Fruit fly (Drosophila melanogaster) whole organism, embryonic: ENCODE measurements around the gene Alg2.

Experiments used
- Atf-2 ChIP-seq: fragments of 200-800 bp; sonication (Bioruptor generic); optimal IDR thresholded peaks from 2 replicates; lab custom pipeline; 2016; ENCODE audit warnings: missing biosample characterization, missing genetic modification characterization
- Blimp-1 ChIP-seq: fragments of 200-800 bp; sonication (Bioruptor generic); optimal IDR thresholded peaks from 3 replicates; lab custom pipeline; 2018; ENCODE audit warnings: missing biosample characterization, missing genetic modification characterization, mild to moderate bottlenecking, moderate library complexity, missing genetic modification reagents
- CG10267 ChIP-seq: fragments of 200-800 bp; sonication (Bioruptor generic); optimal IDR thresholded peaks from 2 replicates; lab custom pipeline; 2018; ENCODE audit warnings: missing biosample characterization, mild to moderate bottlenecking, missing genetic modification characterization, moderate library complexity
- CG11560 ChIP-seq: fragments of 200-800 bp; sonication (Bioruptor generic); IDR thresholded peaks from 3 replicates; pipeline ENCODE4 v1.3.6; 2022; ENCODE audit warnings: missing biosample characterization, missing genetic modification characterization
- CG12942 ChIP-seq: fragments of 200-800 bp; sonication (Bioruptor generic); optimal IDR thresholded peaks from 3 replicates; lab custom pipeline; 2016; ENCODE audit warnings: missing biosample characterization, missing genetic modification characterization
- CG13624 ChIP-seq: fragments of 200-800 bp; sonication (Bioruptor generic); optimal IDR thresholded peaks from 2 replicates; lab custom pipeline; 2016; ENCODE audit warnings: missing biosample characterization, missing genetic modification characterization
- CG14441 ChIP-seq: fragments of 200-800 bp; sonication (Bioruptor generic); IDR thresholded peaks from 2 replicates; pipeline ENCODE4 v1.3.6; 2022; ENCODE audit warnings: missing biosample characterization, missing genetic modification characterization
- CG16779 ChIP-seq: fragments of 200-800 bp; sonication (Bioruptor generic); IDR thresholded peaks from 2 replicates; pipeline ENCODE4 v1.3.6; 2022; ENCODE audit warnings: missing biosample characterization, missing genetic modification characterization
- CG18619 ChIP-seq: fragments of 200-800 bp; sonication (Bioruptor generic); optimal IDR thresholded peaks from 3 replicates; lab custom pipeline; 2017; ENCODE audit warnings: missing biosample characterization, mild to moderate bottlenecking, missing genetic modification characterization
- CG2116 ChIP-seq: fragments of 200-800 bp; sonication (Bioruptor generic); optimal IDR thresholded peaks from 3 replicates; lab custom pipeline; 2018; ENCODE audit warnings: missing biosample characterization, mild to moderate bottlenecking, missing genetic modification characterization
- CG31388 ChIP-seq: fragments of 200-800 bp; sonication (Bioruptor generic); optimal IDR thresholded peaks from 2 replicates; lab custom pipeline; 2016; ENCODE audit warnings: missing biosample characterization, missing genetic modification characterization
- CG32767 ChIP-seq: fragments of 200-800 bp; sonication (Bioruptor generic); IDR thresholded peaks from 2 replicates; pipeline ENCODE4 v1.3.6; 2022; ENCODE audit warnings: missing biosample characterization, missing genetic modification characterization
- CG32772 ChIP-seq: fragments of 200-800 bp; sonication (Bioruptor generic); IDR thresholded peaks from 2 replicates; pipeline ENCODE4 v1.3.6; 2022; ENCODE audit warnings: missing biosample characterization, missing genetic modification characterization
- CG42726 ChIP-seq: fragments of 200-800 bp; sonication (Bioruptor generic); IDR thresholded peaks from 2 replicates; pipeline ENCODE4 v1.3.6; 2022; ENCODE audit warnings: missing biosample characterization, missing genetic modification characterization; ENCODE audit not compliant: partially characterized antibody
- CG5953 ChIP-seq: fragments of 200-800 bp; sonication (Bioruptor generic); IDR thresholded peaks from 2 replicates; pipeline ENCODE4 v1.3.6; 2022; ENCODE audit warnings: missing biosample characterization, missing genetic modification characterization
- CG6689 ChIP-seq: fragments of 200-800 bp; sonication (Bioruptor generic); IDR thresholded peaks from 2 replicates; pipeline ENCODE4 v1.3.6; 2022; ENCODE audit warnings: missing biosample characterization, missing genetic modification characterization
- CG7271 ChIP-seq: fragments of 200-800 bp; sonication (Bioruptor generic); optimal IDR thresholded peaks from 2 replicates; lab custom pipeline; 2018; ENCODE audit warnings: missing biosample characterization, mild to moderate bottlenecking, missing genetic modification characterization, moderate library complexity
- CG7372 ChIP-seq: fragments of 200-800 bp; sonication (Bioruptor generic); IDR thresholded peaks from 2 replicates; pipeline ENCODE4 v1.3.6; 2022; ENCODE audit warnings: missing biosample characterization, missing genetic modification characterization
- CG7839 ChIP-seq: fragments of 200-800 bp; sonication (Bioruptor generic); optimal IDR thresholded peaks from 3 replicates; lab custom pipeline; 2018; ENCODE audit warnings: missing biosample characterization, mild to moderate bottlenecking, missing genetic modification characterization, moderate library complexity
- CG9932 ChIP-seq: fragments of 200-800 bp; sonication (Bioruptor generic); IDR thresholded peaks from 2 replicates; pipeline ENCODE4 v1.3.6; 2022; ENCODE audit warnings: missing biosample characterization, missing genetic modification characterization
- Dref ChIP-seq: fragments of 200-800 bp; sonication (Bioruptor generic); IDR thresholded peaks from 2 replicates; pipeline ENCODE4 v1.3.6; 2022; ENCODE audit warnings: missing biosample characterization, missing genetic modification characterization
- Fer3 ChIP-seq: fragments of 200-800 bp; sonication (Bioruptor generic); optimal IDR thresholded peaks from 2 replicates; lab custom pipeline; 2018; ENCODE audit warnings: missing biosample characterization, mild to moderate bottlenecking, missing genetic modification characterization, moderate library complexity
- Hr3 ChIP-seq: fragments of 200-800 bp; sonication (Bioruptor generic); optimal IDR thresholded peaks from 3 replicates; lab custom pipeline; 2016; ENCODE audit warnings: missing biosample characterization, missing genetic modification characterization
- Jarid2 ChIP-seq: fragments of 200-800 bp; sonication (Bioruptor generic); optimal IDR thresholded peaks from 3 replicates; lab custom pipeline; 2017; ENCODE audit warnings: mild to moderate bottlenecking, missing biosample characterization, missing genetic modification reagents, missing genetic modification characterization
- Lhr ChIP-seq: fragments of 200-800 bp; sonication (Bioruptor generic); optimal IDR thresholded peaks from 3 replicates; lab custom pipeline; 2017; ENCODE audit warnings: mild to moderate bottlenecking, missing biosample characterization, missing genetic modification reagents, missing genetic modification characterization
- Lim3 ChIP-seq: fragments of 200-800 bp; sonication (Bioruptor generic); IDR thresholded peaks from 2 replicates; pipeline ENCODE4 v1.3.6; 2022; ENCODE audit warnings: missing biosample characterization, missing genetic modification characterization
- MTF-1 ChIP-seq: fragments of 200-800 bp; sonication (Bioruptor generic); optimal IDR thresholded peaks from 2 replicates; lab custom pipeline; 2018; ENCODE audit warnings: missing biosample characterization, mild to moderate bottlenecking, missing genetic modification characterization, borderline replicate concordance
- Sox100B ChIP-seq: fragments of 200-800 bp; sonication (Bioruptor generic); optimal IDR thresholded peaks from 3 replicates; lab custom pipeline; 2018; ENCODE audit warnings: missing biosample characterization, mild to moderate bottlenecking, missing genetic modification characterization
- Trl ChIP-seq, 3 experiments: fragments of >200 bp in 2 of 3; fragments of 200-800 bp in 1 of 3; sonication (Bioruptor generic) in 1 of 3; optimal IDR thresholded peaks; 2 replicates in 1 of 3; 3 replicates in 2 of 3; lab custom pipeline; 2016 to 2017; ENCODE audit warnings: missing biosample characterization in 1 of 3, missing genetic modification characterization in 1 of 3
- abd-A ChIP-seq: fragments of 200-800 bp; sonication (Bioruptor generic); optimal IDR thresholded peaks from 3 replicates; lab custom pipeline; 2019; ENCODE audit warnings: missing biosample characterization, mild to moderate bottlenecking, missing genetic modification characterization, moderate library complexity
- br ChIP-seq: fragments of >200 bp; optimal IDR thresholded peaks from 2 replicates; lab custom pipeline; 2017
- bsh ChIP-seq, 2 experiments: fragments of 200-800 bp; sonication (Bioruptor generic); optimal IDR thresholded peaks; 2 replicates each; lab custom pipeline; 2017 to 2018; ENCODE audit warnings: mild to moderate bottlenecking in 2 of 2, missing biosample characterization in 2 of 2, missing genetic modification characterization in 2 of 2, moderate library complexity in 1 of 2
- cad ChIP-seq: fragments of >200 bp; optimal IDR thresholded peaks from 2 replicates; lab custom pipeline; 2017; ENCODE audit warnings: missing biosample characterization, missing genetic modification characterization
- chm ChIP-seq: fragments of 200-800 bp; sonication (Bioruptor generic); IDR thresholded peaks from 2 replicates; pipeline ENCODE4 v1.3.6; 2022; ENCODE audit warnings: missing biosample characterization, missing genetic modification characterization
- da ChIP-seq: fragments of 200-800 bp; sonication (Bioruptor generic); optimal IDR thresholded peaks from 2 replicates; lab custom pipeline; 2016; ENCODE audit warnings: missing biosample characterization, missing genetic modification characterization
- exex ChIP-seq: fragments of 200-800 bp; sonication (Bioruptor generic); optimal IDR thresholded peaks from 4 replicates; lab custom pipeline; 2018; ENCODE audit warnings: missing biosample characterization, mild to moderate bottlenecking, missing genetic modification characterization, moderate library complexity
- eyg ChIP-seq: fragments of 200-800 bp; sonication (Bioruptor generic); optimal IDR thresholded peaks from 3 replicates; lab custom pipeline; 2016; ENCODE audit warnings: missing biosample characterization, missing genetic modification characterization
- gem ChIP-seq: fragments of 200-800 bp; sonication (Bioruptor generic); optimal IDR thresholded peaks from 2 replicates; lab custom pipeline; 2019; ENCODE audit warnings: missing biosample characterization, mild to moderate bottlenecking, missing genetic modification characterization, moderate library complexity
- gro ChIP-seq: fragments of 200-800 bp; sonication (Bioruptor generic); optimal IDR thresholded peaks from 2 replicates; lab custom pipeline; 2016; ENCODE audit warnings: missing biosample characterization, missing genetic modification characterization
- hth ChIP-seq: fragments of >200 bp; optimal IDR thresholded peaks from 2 replicates; lab custom pipeline; 2017; ENCODE audit warnings: inconsistent platforms
- jigr1 ChIP-seq: fragments of 200-800 bp; sonication (Bioruptor generic); IDR thresholded peaks from 3 replicates; pipeline ENCODE4 v1.3.6; 2022; ENCODE audit warnings: missing biosample characterization, missing genetic modification characterization
- lab ChIP-seq: fragments of 200-800 bp; sonication (Bioruptor generic); optimal IDR thresholded peaks from 3 replicates; lab custom pipeline; 2017; ENCODE audit warnings: missing biosample characterization, missing genetic modification characterization, mild to moderate bottlenecking, moderate library complexity, missing genetic modification reagents
- onecut ChIP-seq: fragments of 200-800 bp; sonication (Bioruptor generic); IDR thresholded peaks from 2 replicates; pipeline ENCODE4 v1.3.6; 2022; ENCODE audit warnings: missing biosample characterization, missing genetic modification characterization
- row ChIP-seq: fragments of 200-800 bp; sonication (Bioruptor generic); IDR thresholded peaks from 3 replicates; pipeline ENCODE4 v1.3.6; 2022; ENCODE audit warnings: missing biosample characterization, missing genetic modification characterization
- sima ChIP-seq: fragments of 200-800 bp; sonication (Bioruptor generic); optimal IDR thresholded peaks from 2 replicates; lab custom pipeline; 2016; ENCODE audit warnings: missing biosample characterization, missing genetic modification characterization
- tna ChIP-seq: fragments of 200-800 bp; sonication (Bioruptor generic); IDR thresholded peaks from 2 replicates; pipeline ENCODE4 v1.3.6; 2022; ENCODE audit warnings: missing biosample characterization, missing genetic modification characterization; ENCODE audit not compliant: partially characterized antibody
- usp ChIP-seq: fragments of >200 bp; optimal IDR thresholded peaks from 2 replicates; lab custom pipeline; 2017; ENCODE audit warnings: missing biosample characterization, missing genetic modification characterization
- vnd ChIP-seq: fragments of 200-800 bp; sonication (Bioruptor generic); IDR thresholded peaks from 3 replicates; pipeline ENCODE4 v1.3.6; 2022; ENCODE audit warnings: missing biosample characterization, missing genetic modification characterization; ENCODE audit not compliant: partially characterized antibody

Gene Alg2

dm6 chr3L:3106908-3107821 is 36.4 kb upstream of the Alg2 start, which contains the start of gene Cht7 (continued):
- TF ChIP-seq Hr3 (GFP tag; lab: Kevin White, UChicago) (peak; percentile 80), chm (peak; percentile 46; the same call in 1 of the 2 replicates), Trl (optimal IDR thresholded peaks at IDR 0.05; lab: Kevin White, UChicago) (no peak), Trl (GFP tag; optimal IDR thresholded peaks at IDR 0.05; lab: Kevin White, UChicago) (peak; percentile 32), Fer3 (peak; percentile 52), jigr1 (GFP tag; lab: Robert Waterston, UW) (peak; percentile 77; the same call in 2 of the 3 replicates), CG5953 (GFP tag; lab: Robert Waterston, UW) (peak; percentile 47; the same call in 1 of the 2 replicates), exex (tag; lab: Kevin White, UChicago) (peak; percentile 15), Atf-2 (GFP tag; lab: Kevin White, UChicago) (peak; percentile 66), CG42726 (GFP tag; lab: Robert Waterston, UW) (no peak), onecut (GFP tag; lab: Robert Waterston, UW) (peak; percentile 58), Sox100B (GFP tag; lab: Kevin White, UChicago) (peak; percentile 89), cad (no peak), Lhr (GFP tag; lab: Kevin White, UChicago) (peak; percentile 65), Blimp-1 (GFP tag; lab: Kevin White, UChicago) (peak; percentile 77), CG6689 (GFP tag; lab: Robert Waterston, UW) (peak; percentile 91), CG7839 (tag; lab: Kevin White, UChicago) (peak; percentile 91), CG12942 (GFP tag; lab: Kevin White, UChicago) (peak; percentile 68), da (GFP tag; lab: Kevin White, UChicago) (no peak), CG32772 (GFP tag; lab: Robert Waterston, UW) (peak; percentile 72), Dref (GFP tag; lab: Robert Waterston, UW) (no peak), gem (peak; percentile 94), CG13624 (peak; percentile 74), lab (peak; percentile 87), CG7372 (GFP tag; lab: Robert Waterston, UW) (peak; percentile 80), CG32767 (GFP tag; lab: Robert Waterston, UW) (peak; percentile 81; the same call in 1 of the 2 replicates), vnd (no peak), CG18619 (peak; percentile 86), tna (no peak), Lim3 (GFP tag; lab: Robert Waterston, UW) (peak; percentile 59; the same call in 1 of the 2 replicates), gro (peak; percentile 58), CG2116 (GFP tag; lab: Kevin White, UChicago) (peak; percentile 46), br (no peak), row (GFP tag; lab: Robert Waterston, UW) (peak; percentile 93), hth (no peak), CG14441 (GFP tag; lab: Robert Waterston, UW) (peak; percentile 85), eyg (GFP tag; lab: Kevin White, UChicago) (peak; percentile 4), CG10267 (tag; lab: Kevin White, UChicago) (peak; percentile 82), bsh (GFP tag; optimal IDR thresholded peaks at IDR 0.05; lab: Kevin White, UChicago) (peak; percentile 78 to 92), CG9932 (GFP tag; lab: Robert Waterston, UW) (peak; percentile 87), CG11560 (tag; lab: Robert Waterston, UW) (peak; percentile 73), CG7271 (tag; lab: Kevin White, UChicago) (no peak), sima (GFP tag; lab: Kevin White, UChicago) (no peak), CG31388 (GFP tag; lab: Kevin White, UChicago) (peak; percentile 50), usp (GFP tag; lab: Kevin White, UChicago) (no peak), Jarid2 (GFP tag; lab: Kevin White, UChicago) (peak; percentile 64), abd-A (tag; lab: Kevin White, UChicago) (peak; percentile 56), CG16779 (GFP tag; lab: Robert Waterston, UW) (no peak), MTF-1 (peak; percentile 54)
